Worm (Caenorhabditis elegans) whole organism, midembryonic: ENCODE results near the gene K02D3.2.

Experiments used
- flt-1 ChIP-seq: fragments of 200-800 bp; sonication (Bioruptor generic); IDR thresholded peaks from 2 replicates; pipeline ENCODE4 v1.3.6; 2022; ENCODE audit warnings: missing genetic modification characterization, missing compliant biosample characterization
- klf-2 ChIP-seq: fragments of 200-800 bp; sonication (Bioruptor generic); conservative IDR thresholded peaks from 2 replicates; pipeline ENCODE4 v1.3.6; 2022; ENCODE audit warnings: missing genetic modification reagents, missing genetic modification characterization, missing compliant biosample characterization
- med-1 ChIP-seq: sonication (generic microtip); optimal IDR thresholded peaks from 2 replicates; lab custom pipeline; 2017; ENCODE audit warnings: missing genetic modification characterization, mild to moderate bottlenecking, missing compliant biosample characterization, antibody characterized with exemption, missing genetic modification reagents; ENCODE audit not compliant: insufficient read depth
- ref-1 ChIP-seq: fragments of 200-800 bp; sonication (Bioruptor generic); conservative IDR thresholded peaks from 2 replicates; pipeline ENCODE4 v1.3.6; 2022; ENCODE audit warnings: missing genetic modification reagents, missing genetic modification characterization, missing compliant biosample characterization
- tab-1 ChIP-seq: fragments of 200-800 bp; sonication (Bioruptor generic); IDR thresholded peaks from 2 replicates; pipeline ENCODE4 v1.3.6; 2022; ENCODE audit warnings: missing genetic modification characterization, missing compliant biosample characterization
- ztf-23 ChIP-seq: fragments of 200-800 bp; sonication (Bioruptor generic); IDR thresholded peaks from 2 replicates; pipeline ENCODE4 v1.3.6; 2022; ENCODE audit warnings: missing genetic modification reagents, missing genetic modification characterization, missing compliant biosample characterization
- ztf-29 ChIP-seq: fragments of 200-800 bp; sonication (Bioruptor generic); IDR thresholded peaks from 2 replicates; pipeline ENCODE4 v1.3.6; 2022; ENCODE audit warnings: missing genetic modification reagents, missing genetic modification characterization, missing compliant biosample characterization

DNA sequence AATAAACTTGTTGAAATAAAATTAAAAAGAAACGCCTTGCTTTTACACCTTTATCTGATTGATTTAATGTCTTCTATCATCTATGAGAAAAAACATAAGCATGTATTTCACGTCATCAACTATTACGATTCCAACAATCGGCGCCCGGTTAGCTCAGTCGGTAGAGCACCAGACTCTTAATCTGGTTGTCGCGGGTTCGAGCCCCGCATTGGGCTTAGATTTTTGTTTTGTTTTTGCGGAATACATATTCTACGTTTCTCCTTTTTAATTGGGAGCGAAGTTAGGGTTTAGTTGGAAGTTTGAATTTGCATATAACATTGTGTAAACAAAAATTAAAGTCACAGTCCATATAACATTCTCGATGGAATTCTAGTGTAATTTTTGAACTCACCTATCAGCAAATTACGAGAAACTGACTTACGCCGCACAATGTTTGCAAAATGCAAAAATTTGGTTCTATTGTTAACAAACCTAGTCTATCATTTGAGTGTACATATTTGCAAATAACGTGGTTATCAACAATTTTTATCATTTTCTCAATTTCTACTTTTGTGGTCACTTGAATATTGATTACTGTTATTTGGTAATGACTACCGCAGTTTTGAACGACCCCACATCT lies 5.4 kb upstream of the K02D3.2 start, which contains the start of gene shc-3:
- TF ChIP-seq ref-1: no peak
- no peak for TF ChIP-seq med-1
- TF ChIP-seq flt-1 (GFP tag; lab: Robert Waterston, UW): no peak
- 0 out of 2 replicates have a peak, but pooled peaks have one; percentile 16 for TF ChIP-seq ztf-29 (GFP tag; lab: Robert Waterston, UW)
- TF ChIP-seq tab-1 (GFP tag; lab: Robert Waterston, UW): no peak
- no peak for TF ChIP-seq klf-2 (GFP tag; lab: Robert Waterston, UW)
- TF ChIP-seq ztf-23 (GFP tag; lab: Robert Waterston, UW): no peak
